Fruit fly (Drosophila melanogaster): Measurements from ENCODE around the gene SuUR.

- TF ChIP-seq Sin3A (optimal IDR thresholded peaks at IDR 0.05) = no peak
- no peak for TF ChIP-seq h (optimal IDR thresholded peaks at IDR 0.05)
- no peak for TF ChIP-seq Myc (optimal IDR thresholded peaks at IDR 0.05)
These were observed 27.8 kb downstream of the SuUR start for dm6 chr3L:11092610-11092961.
